Fruit fly (Drosophila melanogaster) whole organism, embryonic: ENCODE results near the gene mRpL35.

Source experiments
- CG10267 ChIP-seq: fragments of 200-800 bp; sonication (Bioruptor generic); optimal IDR thresholded peaks from 2 replicates; lab custom pipeline; 2018; ENCODE audit warnings: missing biosample characterization, mild to moderate bottlenecking, missing genetic modification characterization, moderate library complexity
- CG10543 ChIP-seq: fragments of 200-800 bp; sonication (Bioruptor generic); optimal IDR thresholded peaks from 3 replicates; lab custom pipeline; 2017; ENCODE audit warnings: missing biosample characterization, mild to moderate bottlenecking, missing genetic modification characterization, moderate library complexity
- CG12299 ChIP-seq: fragments of 200-800 bp; sonication (Bioruptor generic); optimal IDR thresholded peaks from 2 replicates; lab custom pipeline; 2018; ENCODE audit warnings: missing biosample characterization, mild to moderate bottlenecking, missing genetic modification characterization
- CG13424 ChIP-seq: fragments of 200-800 bp; sonication (Bioruptor generic); optimal IDR thresholded peaks from 2 replicates; lab custom pipeline; 2019; ENCODE audit warnings: missing biosample characterization, mild to moderate bottlenecking, missing genetic modification characterization, moderate library complexity
- CG13894 ChIP-seq: fragments of 200-800 bp; sonication (Bioruptor generic); optimal IDR thresholded peaks from 3 replicates; lab custom pipeline; 2018; ENCODE audit warnings: missing biosample characterization, mild to moderate bottlenecking, missing genetic modification characterization, moderate library complexity
- CG14710 ChIP-seq: fragments of 200-800 bp; sonication (Bioruptor generic); optimal IDR thresholded peaks from 3 replicates; lab custom pipeline; 2019; ENCODE audit warnings: missing biosample characterization, mild to moderate bottlenecking, missing genetic modification characterization, moderate library complexity
- CG14860 ChIP-seq: fragments of 200-800 bp; sonication (Bioruptor generic); IDR thresholded peaks from 3 replicates; pipeline ENCODE4 v1.3.6; 2022; ENCODE audit warnings: missing biosample characterization, missing genetic modification characterization; ENCODE audit not compliant: partially characterized antibody
- CG1603 ChIP-seq: fragments of 200-800 bp; sonication (Bioruptor generic); optimal IDR thresholded peaks from 2 replicates; lab custom pipeline; 2019; ENCODE audit warnings: missing biosample characterization, mild to moderate bottlenecking, missing genetic modification characterization, moderate library complexity
- CG17361 ChIP-seq: fragments of 200-800 bp; sonication (Bioruptor generic); IDR thresholded peaks from 3 replicates; pipeline ENCODE4 v1.3.6; 2022; ENCODE audit warnings: missing biosample characterization, missing genetic modification characterization
- CG17829 ChIP-seq: fragments of 200-800 bp; optimal IDR thresholded peaks from 2 replicates; lab custom pipeline; 2019; ENCODE audit warnings: missing biosample characterization, mild to moderate bottlenecking, missing genetic modification characterization, moderate library complexity
- CG2712 ChIP-seq: fragments of 200-800 bp; optimal IDR thresholded peaks from 3 replicates; lab custom pipeline; 2019; ENCODE audit warnings: missing biosample characterization, mild to moderate bottlenecking, missing genetic modification characterization, moderate library complexity
- CG33213 ChIP-seq: fragments of 200-800 bp; sonication (Bioruptor generic); optimal IDR thresholded peaks from 3 replicates; lab custom pipeline; 2016; ENCODE audit warnings: missing biosample characterization, missing genetic modification characterization
- CG34376 ChIP-seq: fragments of 200-800 bp; sonication (Bioruptor generic); optimal IDR thresholded peaks from 2 replicates; lab custom pipeline; 2018; ENCODE audit warnings: missing biosample characterization, mild to moderate bottlenecking, missing genetic modification characterization
- CG3726 ChIP-seq: fragments of 200-800 bp; sonication (Bioruptor generic); IDR thresholded peaks from 3 replicates; pipeline ENCODE4, ENCODE4 v1.3.6; 2022; ENCODE audit warnings: missing biosample characterization, missing genetic modification characterization
- CG6791 ChIP-seq: fragments of 200-800 bp; sonication (Bioruptor generic); IDR thresholded peaks from 3 replicates; pipeline ENCODE4 v1.3.6; 2022; ENCODE audit warnings: missing biosample characterization, missing genetic modification characterization; ENCODE audit not compliant: partially characterized antibody
- CG7963 ChIP-seq: fragments of 200-800 bp; sonication (Bioruptor generic); IDR thresholded peaks from 3 replicates; pipeline ENCODE4 v1.3.6; 2022; ENCODE audit warnings: missing biosample characterization, missing genetic modification characterization; ENCODE audit not compliant: partially characterized antibody
- CG9437 ChIP-seq: fragments of 200-800 bp; sonication (Bioruptor generic); optimal IDR thresholded peaks from 2 replicates; lab custom pipeline; 2018; ENCODE audit warnings: missing biosample characterization, mild to moderate bottlenecking, missing genetic modification characterization
- Camta ChIP-seq: fragments of 200-800 bp; sonication (Bioruptor generic); optimal IDR thresholded peaks from 2 replicates; lab custom pipeline; 2016; ENCODE audit warnings: missing biosample characterization, missing genetic modification characterization
- Chrac-16 ChIP-seq: fragments of 200-800 bp; sonication (Bioruptor generic); optimal IDR thresholded peaks from 3 replicates; lab custom pipeline; 2016; ENCODE audit warnings: missing biosample characterization, missing genetic modification characterization
- D19A ChIP-seq: fragments of 200-800 bp; optimal IDR thresholded peaks from 3 replicates; lab custom pipeline; 2019; ENCODE audit warnings: missing biosample characterization, mild to moderate bottlenecking, missing genetic modification characterization, moderate library complexity
- Eip74EF ChIP-seq, 2 experiments: fragments of 200-800 bp in 1 of 2; fragments of >200 bp in 1 of 2; sonication (Bioruptor generic) in 1 of 2; optimal IDR thresholded peaks; 2 replicates each; lab custom pipeline; 2017 to 2019; ENCODE audit warnings: missing biosample characterization in 2 of 2, missing genetic modification characterization in 2 of 2, mild to moderate bottlenecking in 1 of 2, moderate library complexity in 1 of 2
- Gug ChIP-seq: fragments of 200-800 bp; sonication (Bioruptor generic); IDR thresholded peaks from 4 replicates; pipeline ENCODE4 v1.3.6; 2022; ENCODE audit warnings: missing biosample characterization, missing genetic modification characterization
- Hmr ChIP-seq: fragments of 200-800 bp; sonication (Bioruptor generic); optimal IDR thresholded peaks from 3 replicates; lab custom pipeline; 2017; ENCODE audit warnings: mild to moderate bottlenecking, missing biosample characterization, missing genetic modification reagents, missing genetic modification characterization
- MESR4 ChIP-seq: fragments of 200-800 bp; sonication (Bioruptor generic); optimal IDR thresholded peaks from 2 replicates; lab custom pipeline; 2018; ENCODE audit warnings: missing biosample characterization, mild to moderate bottlenecking, missing genetic modification characterization, moderate library complexity
- Med ChIP-seq: fragments of 200-800 bp; sonication (Bioruptor generic); peaks from one replicate; lab custom pipeline; 2016; ENCODE audit warnings: missing biosample characterization, missing genetic modification characterization, mild to moderate bottlenecking, inconsistent platforms, moderate library complexity
- Pdp1 ChIP-seq, 2 experiments: fragments of 200-800 bp; sonication (Bioruptor generic); optimal IDR thresholded peaks; 3 replicates each; lab custom pipeline; 2016; ENCODE audit warnings: missing biosample characterization in 2 of 2, missing genetic modification characterization in 2 of 2, mild to moderate bottlenecking in 1 of 2, moderate library complexity in 1 of 2
- Xbp1 ChIP-seq: fragments of 200-800 bp; sonication (Bioruptor generic); optimal IDR thresholded peaks from 3 replicates; lab custom pipeline; 2016; ENCODE audit warnings: missing biosample characterization, mild to moderate bottlenecking, missing genetic modification characterization
- amos ChIP-seq: fragments of 200-800 bp; sonication (Bioruptor generic); IDR thresholded peaks from 2 replicates; pipeline ENCODE4 v1.3.6; 2022; ENCODE audit warnings: missing biosample characterization, missing genetic modification characterization; ENCODE audit not compliant: partially characterized antibody
- ato ChIP-seq: fragments of 200-800 bp; sonication (Bioruptor generic); IDR thresholded peaks from 2 replicates; pipeline ENCODE4 v1.3.6; 2022; ENCODE audit warnings: missing biosample characterization, missing genetic modification characterization; ENCODE audit not compliant: partially characterized antibody
- chinmo ChIP-seq: fragments of 200-800 bp; sonication (Bioruptor generic); IDR thresholded peaks from 4 replicates; pipeline ENCODE4 v1.3.6; 2022; ENCODE audit warnings: missing biosample characterization, missing genetic modification characterization; ENCODE audit not compliant: partially characterized antibody
- chn ChIP-seq: fragments of 200-800 bp; sonication (Bioruptor generic); optimal IDR thresholded peaks from 2 replicates; lab custom pipeline; 2016; ENCODE audit warnings: missing biosample characterization, missing genetic modification characterization
- corto ChIP-seq: fragments of 200-800 bp; sonication (Bioruptor generic); optimal IDR thresholded peaks from 2 replicates; lab custom pipeline; 2016; ENCODE audit warnings: missing biosample characterization, mild to moderate bottlenecking, missing genetic modification characterization, moderate library complexity
- emc ChIP-seq: fragments of 200-800 bp; sonication (Bioruptor generic); optimal IDR thresholded peaks from 2 replicates; lab custom pipeline; 2016; ENCODE audit warnings: missing biosample characterization, missing genetic modification characterization
- ewg ChIP-seq: fragments of 200-800 bp; sonication (Bioruptor generic); optimal IDR thresholded peaks from 3 replicates; lab custom pipeline; 2017; ENCODE audit warnings: mild to moderate bottlenecking, missing biosample characterization, missing genetic modification reagents, missing genetic modification characterization
- fd64A ChIP-seq: fragments of 200-800 bp; sonication (Bioruptor generic); optimal IDR thresholded peaks from 3 replicates; lab custom pipeline; 2018; ENCODE audit warnings: missing biosample characterization, mild to moderate bottlenecking, missing genetic modification characterization
- inv ChIP-seq: fragments of 200-800 bp; sonication (Bioruptor generic); IDR thresholded peaks from 2 replicates; pipeline ENCODE4 v1.3.6; 2022; ENCODE audit warnings: missing biosample characterization, missing genetic modification characterization; ENCODE audit not compliant: partially characterized antibody
- kay ChIP-seq: fragments of 200-800 bp; sonication (Bioruptor generic); optimal IDR thresholded peaks from 2 replicates; lab custom pipeline; 2016; ENCODE audit warnings: missing biosample characterization, missing genetic modification characterization
- mirr ChIP-seq: fragments of 200-800 bp; sonication (Bioruptor generic); optimal IDR thresholded peaks from 3 replicates; lab custom pipeline; 2018; ENCODE audit warnings: missing biosample characterization, mild to moderate bottlenecking, missing genetic modification characterization
- pan ChIP-seq, 4 experiments: fragments of >200 bp in 3 of 4; fragments of 200-800 bp in 1 of 4; sonication (Bioruptor generic) in 1 of 4; optimal IDR thresholded peaks in 3 of 4; IDR thresholded peaks in 1 of 4; 2 replicates each; pipeline versions ENCODE4 v1.3.6 to Lab custom; 2017 to 2022; ENCODE audit warnings: missing biosample characterization in 2 of 4, missing genetic modification characterization in 2 of 4, mixed read lengths in 1 of 4
- pb ChIP-seq: fragments of 200-800 bp; sonication (Bioruptor generic); optimal IDR thresholded peaks from 3 replicates; lab custom pipeline; 2016; ENCODE audit warnings: missing biosample characterization, missing genetic modification characterization
- pzg ChIP-seq: fragments of 200-800 bp; sonication (Bioruptor generic); optimal IDR thresholded peaks from 3 replicates; lab custom pipeline; 2018; ENCODE audit warnings: missing biosample characterization, mild to moderate bottlenecking, missing genetic modification characterization, moderate library complexity
- slp2 ChIP-seq: fragments of 200-800 bp; sonication (Bioruptor generic); optimal IDR thresholded peaks from 2 replicates; lab custom pipeline; 2016; ENCODE audit warnings: missing biosample characterization, missing genetic modification characterization
- tin ChIP-seq: fragments of 200-800 bp; sonication (Bioruptor generic); optimal IDR thresholded peaks from 3 replicates; lab custom pipeline; 2016; ENCODE audit warnings: missing biosample characterization, missing genetic modification characterization
- tll ChIP-seq, 2 experiments: fragments of 200-800 bp in 1 of 2; fragments of >200 bp in 1 of 2; sonication (Bioruptor generic) in 1 of 2; optimal IDR thresholded peaks; 2 replicates each; lab custom pipeline; 2017 to 2019; ENCODE audit warnings: missing biosample characterization in 2 of 2, missing genetic modification characterization in 2 of 2, mild to moderate bottlenecking in 1 of 2, moderate library complexity in 1 of 2
- vnd ChIP-seq: fragments of 200-800 bp; sonication (Bioruptor generic); IDR thresholded peaks from 3 replicates; pipeline ENCODE4 v1.3.6; 2022; ENCODE audit warnings: missing biosample characterization, missing genetic modification characterization; ENCODE audit not compliant: partially characterized antibody
- zfh2 ChIP-seq: fragments of 200-800 bp; sonication (Bioruptor generic); optimal IDR thresholded peaks from 2 replicates; lab custom pipeline; 2016; ENCODE audit warnings: missing biosample characterization, missing genetic modification characterization

mRpL35 gene

DNA sequence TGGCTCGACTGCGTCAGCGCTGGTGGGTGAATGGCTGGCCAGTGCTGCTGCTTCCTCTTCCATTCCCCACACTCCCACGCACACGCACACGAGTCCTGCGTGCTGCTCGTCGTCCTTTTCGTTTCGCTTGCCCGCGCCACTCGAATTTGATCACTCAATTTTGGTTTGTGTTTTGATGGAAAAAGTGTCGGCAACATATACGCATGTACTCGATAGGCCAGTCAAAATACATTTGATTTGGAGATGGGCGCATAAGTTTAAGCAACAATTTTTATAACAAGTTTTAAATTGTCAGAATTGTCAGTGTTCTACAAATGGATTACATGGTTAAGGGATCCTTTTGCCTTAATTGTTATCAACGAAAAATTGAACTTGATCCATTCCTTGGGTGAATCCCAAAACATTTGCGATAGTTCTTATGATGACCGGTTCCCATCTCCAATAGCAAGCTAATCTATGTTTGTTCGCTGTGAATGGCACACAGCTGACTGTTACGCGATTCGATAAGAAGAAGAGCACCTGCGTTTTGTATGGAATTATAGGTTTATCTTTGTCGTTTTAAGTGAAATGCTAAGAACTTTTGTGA, at the start of gene mRpL35, which contains the start of gene Mitofilin (continued):
- peak; percentile 99 for TF ChIP-seq CG9437 (GFP tag; lab: Kevin White, UChicago)
- TF ChIP-seq slp2 (GFP tag; lab: Kevin White, UChicago): peak; percentile 33
- peak; percentile 68; the same call in 2 of the 3 replicates for TF ChIP-seq CG17361 (GFP tag; lab: Robert Waterston, UW)
- peak; percentile 42; the same call in 1 of the 3 replicates for TF ChIP-seq CG14860
- TF ChIP-seq CG12299 (tag; lab: Kevin White, UChicago): no peak
- TF ChIP-seq Xbp1 (GFP tag; lab: Kevin White, UChicago): peak; percentile 56
- 0 out of 3 replicates have a peak, but pooled peaks have one; percentile 22 for TF ChIP-seq CG7963
- peak; percentile 32 for TF ChIP-seq CG2712
- TF ChIP-seq mirr (GFP tag; lab: Kevin White, UChicago): no peak
- peak; percentile 40 for TF ChIP-seq CG10543 (GFP tag; lab: Kevin White, UChicago)
- TF ChIP-seq corto (GFP tag; lab: Kevin White, UChicago): no peak
- TF ChIP-seq ato (GFP tag; lab: Robert Waterston, UW): peak; percentile 45
- TF ChIP-seq CG33213 (GFP tag; lab: Kevin White, UChicago): peak; percentile 26
- peak; percentile 33 for TF ChIP-seq chn (GFP tag; lab: Kevin White, UChicago)
- TF ChIP-seq Hmr (GFP tag; lab: Kevin White, UChicago): peak; percentile 21
- TF ChIP-seq vnd (GFP tag; lab: Robert Waterston, UW): peak; percentile 63
- TF ChIP-seq CG10267 (tag; lab: Kevin White, UChicago): peak; percentile 36
- TF ChIP-seq zfh2: peak; percentile 81
- TF ChIP-seq inv (GFP tag; lab: Robert Waterston, UW): peak; percentile 46
- TF ChIP-seq pzg (GFP tag; lab: Kevin White, UChicago): peak; percentile 50
- TF ChIP-seq CG14710 (tag; lab: Kevin White, UChicago): peak; percentile 64
- TF ChIP-seq fd64A (GFP tag; lab: Kevin White, UChicago): no peak
- TF ChIP-seq CG1603: peak; percentile 38
- peak; percentile 80 for TF ChIP-seq ewg
- no peak for TF ChIP-seq CG3726
- TF ChIP-seq tin: peak; percentile 9
- no peak for TF ChIP-seq D19A (tag; lab: Kevin White, UChicago)
- TF ChIP-seq Gug: peak; percentile 24; the same call in 2 of the 4 replicates
- TF ChIP-seq pb (GFP tag; lab: Kevin White, UChicago): peak; percentile 51
- peak; percentile 37 for TF ChIP-seq CG13424 (tag; lab: Kevin White, UChicago)
- no peak for TF ChIP-seq CG13894 (tag; lab: Kevin White, UChicago)
- no peak for TF ChIP-seq emc
- peak; percentile 34 for TF ChIP-seq MESR4 (GFP tag; lab: Kevin White, UChicago)
- TF ChIP-seq kay: peak; percentile 19
- peak; percentile 23 for TF ChIP-seq Camta (GFP tag; lab: Kevin White, UChicago)
- peak; percentile 62 to 98 for TF ChIP-seq Pdp1 (GFP tag; optimal IDR thresholded peaks at IDR 0.05; lab: Kevin White, UChicago)
- peak; percentile 22; the same call in 2 of the 3 replicates for TF ChIP-seq CG6791
- TF ChIP-seq CG34376: peak; percentile 17
- TF ChIP-seq pan (optimal IDR thresholded peaks at IDR 0.05; lab: Kevin White, UChicago): no peak
- TF ChIP-seq pan (GFP tag; optimal IDR thresholded peaks at IDR 0.05 in 1 of 2, IDR thresholded peaks at IDR 0.05 in 1 of 2): no peak
- 0 out of 4 replicates have a peak, but pooled peaks have one; percentile 34 for TF ChIP-seq chinmo (GFP tag; lab: Robert Waterston, UW)
- TF ChIP-seq Eip74EF (GFP tag; optimal IDR thresholded peaks at IDR 0.05; lab: Kevin White, UChicago): no peak
- TF ChIP-seq amos (GFP tag; lab: Robert Waterston, UW): peak; percentile 66
- TF ChIP-seq CG17829 (tag; lab: Kevin White, UChicago): peak; percentile 39
- peak in 1 of 2 experiments; percentile 59 for TF ChIP-seq tll (GFP tag; optimal IDR thresholded peaks at IDR 0.05; lab: Kevin White, UChicago)
- peak; percentile 76 for TF ChIP-seq Med (GFP tag; lab: Kevin White, UChicago)
- peak; percentile 35 for TF ChIP-seq Chrac-16
